Fruit fly (Drosophila melanogaster): ENCODE results near the gene mbo.

mbo gene

DNA sequence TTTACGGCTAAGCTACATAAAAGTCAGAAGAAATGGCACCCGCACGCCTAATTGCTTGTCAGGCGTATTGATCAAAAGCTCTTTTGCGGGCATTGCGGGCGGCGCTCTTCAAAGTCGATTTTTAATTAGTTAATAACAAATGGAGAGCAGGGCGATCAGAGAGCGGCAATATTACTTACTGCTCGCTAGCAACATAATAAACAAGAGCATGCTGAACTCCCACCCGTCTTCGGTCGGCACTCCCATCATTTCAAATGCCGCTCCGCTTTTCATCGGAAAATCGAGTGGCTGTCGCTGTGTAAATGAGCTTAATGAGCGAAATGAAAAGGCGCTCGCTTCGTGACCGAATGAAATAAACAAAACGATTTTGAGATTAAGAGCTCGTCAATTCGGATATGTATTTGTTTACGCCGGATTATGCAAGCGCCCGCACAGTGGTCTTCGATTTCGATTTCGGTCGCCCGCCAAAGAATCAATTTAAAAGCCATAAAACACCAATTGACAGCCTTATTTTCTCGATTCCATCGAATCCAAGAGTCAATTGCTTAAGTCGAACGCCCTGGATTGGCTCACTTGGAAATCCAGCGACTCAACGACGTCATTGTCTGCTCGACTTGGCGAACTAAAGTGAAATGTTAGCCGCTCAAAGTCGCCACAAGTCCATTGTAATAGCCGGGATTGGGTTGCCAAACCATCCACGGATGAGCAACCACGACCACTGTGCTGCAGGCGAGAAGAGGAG is 25.2 kb downstream of the mbo start (continued):
- TF ChIP-seq CG32767 (GFP tag; IDR thresholded peaks at IDR 0.05) (peak; percentile 87), Hr39 (optimal IDR thresholded peaks at IDR 0.05) (no peak), Dad (GFP tag; optimal IDR thresholded peaks at IDR 0.05) (peak; percentile 80), CG11723 (GFP tag; optimal IDR thresholded peaks at IDR 0.05) (peak; percentile 85), gce (GFP tag; IDR thresholded peaks at IDR 0.05) (peak; percentile 58; the same call in 1 of the 3 replicates), amos (GFP tag; IDR thresholded peaks at IDR 0.05; ENCODE audit: partially characterized antibody) (no peak), slbo (GFP tag; IDR thresholded peaks at IDR 0.05) (peak; percentile 82), Nf-YA (GFP tag; IDR thresholded peaks at IDR 0.05) (peak; percentile 65), Ravus (GFP tag; IDR thresholded peaks at IDR 0.05) (peak; percentile 50), CG1024 (GFP tag; IDR thresholded peaks at IDR 0.05) (peak; percentile 45; the same call in 1 of the 2 replicates), CG7271 (tag; optimal IDR thresholded peaks at IDR 0.05) (no peak), CG6765 (GFP tag; optimal IDR thresholded peaks at IDR 0.05) (peak; percentile 4), CG2116 (GFP tag; optimal IDR thresholded peaks at IDR 0.05) (peak; percentile 42), Myb (GFP tag; optimal IDR thresholded peaks at IDR 0.05) (peak; percentile 61), CG6272 (GFP tag; IDR thresholded peaks at IDR 0.05) (peak; percentile 71)

DNA sequence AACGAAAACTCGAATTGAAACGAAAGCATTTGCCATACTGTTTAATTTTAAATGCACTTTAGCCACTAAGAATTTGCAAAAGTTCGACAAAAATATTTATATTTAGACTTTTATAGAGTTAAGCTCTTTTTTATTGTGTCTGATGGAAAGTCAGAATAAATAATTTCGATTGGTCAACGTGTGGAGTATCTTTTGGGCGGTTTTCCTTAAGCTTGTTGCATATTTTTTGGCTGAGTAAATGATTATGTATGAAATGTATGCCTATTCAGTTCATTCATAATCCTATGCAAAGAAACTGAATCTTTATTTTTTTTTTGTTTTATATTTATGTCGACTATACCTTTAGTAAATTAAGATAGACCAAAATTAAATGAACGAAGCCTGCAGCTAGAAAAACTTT is 26.1 kb downstream of the mbo start:
- TF ChIP-seq CG15696 (tag; optimal IDR thresholded peaks at IDR 0.05), result no peak
- TF ChIP-seq unc-4 (GFP tag; IDR thresholded peaks at IDR 0.05; ENCODE audit: partially characterized antibody), result no peak
- TF ChIP-seq Eip74EF (GFP tag; optimal IDR thresholded peaks at IDR 0.05), result no peak
- no peak for TF ChIP-seq CG15073 (GFP tag; optimal IDR thresholded peaks at IDR 0.05)
- TF ChIP-seq CG2199 (GFP tag; IDR thresholded peaks at IDR 0.05), result peak; percentile 93
- TF ChIP-seq CG10209 (GFP tag; optimal IDR thresholded peaks at IDR 0.05), result no peak
- TF ChIP-seq jumu (GFP tag; optimal IDR thresholded peaks at IDR 0.05), result no peak
- TF ChIP-seq Ets97D (GFP tag; optimal IDR thresholded peaks at IDR 0.05), result no peak
- TF ChIP-seq CG2712 (tag; optimal IDR thresholded peaks at IDR 0.05), result no peak
- no peak for TF ChIP-seq Dip2 (GFP tag; IDR thresholded peaks at IDR 0.05)
- TF ChIP-seq lola (GFP tag; optimal IDR thresholded peaks at IDR 0.05), result peak in 1 of 3 experiments; percentile 15
- no peak for TF ChIP-seq Poxn (GFP tag; IDR thresholded peaks at IDR 0.05)
- peak; percentile 11 for TF ChIP-seq Med (GFP tag)
- TF ChIP-seq CTCF (GFP tag; optimal IDR thresholded peaks at IDR 0.05), result no peak
- no peak for TF ChIP-seq YL-1 (GFP tag; optimal IDR thresholded peaks at IDR 0.05)
- no peak for TF ChIP-seq Six4 (GFP tag; optimal IDR thresholded peaks at IDR 0.05)
- TF ChIP-seq fru (optimal IDR thresholded peaks at IDR 0.05), result no peak
- no peak for TF ChIP-seq BEAF-32 (GFP tag; optimal IDR thresholded peaks at IDR 0.05)
- no peak for TF ChIP-seq CG10366 (GFP tag; IDR thresholded peaks at IDR 0.05)

DNA sequence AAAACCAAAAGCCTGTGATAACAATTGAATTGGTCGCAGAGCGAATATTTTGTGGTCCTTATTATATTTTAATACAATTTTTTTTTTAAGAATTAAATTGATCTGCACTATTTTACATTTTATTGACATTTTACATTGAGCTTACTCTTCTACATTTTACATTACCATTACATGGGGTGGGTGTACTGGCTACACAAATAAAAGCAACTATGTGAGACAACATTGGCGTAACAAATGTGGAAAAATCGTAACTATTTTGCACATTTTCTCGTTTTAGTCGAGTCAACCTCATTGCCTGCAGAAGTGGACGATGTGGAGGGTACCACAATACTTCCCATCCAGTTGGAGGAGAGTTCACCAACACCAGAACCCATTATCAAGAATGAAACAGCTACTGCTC is 28.3 kb downstream of the mbo start:
- TF ChIP-seq CG42726 (GFP tag; IDR thresholded peaks at IDR 0.05; ENCODE audit: partially characterized antibody), result 0 out of 2 replicates have a peak, but pooled peaks have one; percentile 49
- no peak for TF ChIP-seq sna (GFP tag; IDR thresholded peaks at IDR 0.05; ENCODE audit: partially characterized antibody)
- peak; percentile 24 for TF ChIP-seq HmgD (GFP tag; optimal IDR thresholded peaks at IDR 0.05)
- no peak for TF ChIP-seq CG32772 (GFP tag; IDR thresholded peaks at IDR 0.05)
- no peak for TF ChIP-seq Usf (GFP tag; optimal IDR thresholded peaks at IDR 0.05)
- TF ChIP-seq Eip74EF (GFP tag; optimal IDR thresholded peaks at IDR 0.05), result no peak
- no peak for TF ChIP-seq CG15514 (GFP tag; optimal IDR thresholded peaks at IDR 0.05)
- peak; percentile 50; the same call in 2 of the 3 replicates for TF ChIP-seq vnd (GFP tag; IDR thresholded peaks at IDR 0.05; ENCODE audit: partially characterized antibody)
- no peak for TF ChIP-seq Hr3 (GFP tag; optimal IDR thresholded peaks at IDR 0.05)
- no peak for TF ChIP-seq Dfd (GFP tag; optimal IDR thresholded peaks at IDR 0.05)
- TF ChIP-seq chm (GFP tag; IDR thresholded peaks at IDR 0.05), result no peak
- TF ChIP-seq oc (tag; optimal IDR thresholded peaks at IDR 0.05), result no peak
- peak; percentile 18 for TF ChIP-seq CG2712 (tag; optimal IDR thresholded peaks at IDR 0.05)
- TF ChIP-seq tna (GFP tag; IDR thresholded peaks at IDR 0.05; ENCODE audit: partially characterized antibody), result no peak
- TF ChIP-seq grn (GFP tag; optimal IDR thresholded peaks at IDR 0.05), result no peak
- no peak for TF ChIP-seq Sox102F (GFP tag; optimal IDR thresholded peaks at IDR 0.05)
- TF ChIP-seq CG17912 (GFP tag; optimal IDR thresholded peaks at IDR 0.05), result no peak
- no peak for TF ChIP-seq HLH4C (GFP tag; IDR thresholded peaks at IDR 0.05; ENCODE audit: partially characterized antibody)
